Fruit fly (Drosophila melanogaster) S2 (cell line): ENCODE data around the gene CG7970.

ENCODE experiments used
- CG8478 ChIP-seq: fragments of >200 bp; optimal IDR thresholded peaks from 2 replicates; lab custom pipeline; 2018
- CTCF ChIP-seq, 2 experiments: fragments of >200 bp; optimal IDR thresholded peaks; 2 replicates each; lab custom pipeline; 2018

The CG7970 gene

dm6 chr3L:1652700-1653200, at the start of gene CG7970, which contains the start of gene Vta1:
CG7970 (plus strand) TSS chr3L:1652750.
Vta1 (minus strand) TSS chr3L:1652900.
- TF ChIP-seq CTCF (optimal IDR thresholded peaks at IDR 0.05; lab: Kevin White, UChicago) (peak in 1 of 2 experiments; percentile 22), CG8478 (lab: Kevin White, UChicago) (no peak)

DNA sequence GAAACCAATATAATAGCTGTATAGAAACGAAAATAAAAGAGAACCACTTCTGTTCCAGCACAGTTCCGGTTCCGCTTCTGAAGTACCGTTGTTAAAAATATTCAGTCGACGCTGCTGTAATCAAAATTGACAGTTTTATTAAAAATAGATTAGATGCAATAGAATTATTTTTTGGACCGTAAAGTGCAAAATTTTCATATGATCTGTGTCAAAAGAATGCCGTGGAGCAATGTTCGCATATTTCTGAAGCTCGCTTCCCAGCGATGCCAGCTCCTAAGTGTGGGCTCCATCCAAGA, 49.8 kb upstream of the CG7970 start, which contains the start of the genes CG18170 and CG33791:
CG18170 (plus strand) TSS at position 122 of the 296 bp plus-strand sequence.
CG33791 (plus strand) TSS at position 122 of the 296 bp plus-strand sequence.
- TF ChIP-seq CTCF (optimal IDR thresholded peaks at IDR 0.05; lab: Kevin White, UChicago): no peak
- no peak for TF ChIP-seq CG8478 (lab: Kevin White, UChicago)

DNA sequence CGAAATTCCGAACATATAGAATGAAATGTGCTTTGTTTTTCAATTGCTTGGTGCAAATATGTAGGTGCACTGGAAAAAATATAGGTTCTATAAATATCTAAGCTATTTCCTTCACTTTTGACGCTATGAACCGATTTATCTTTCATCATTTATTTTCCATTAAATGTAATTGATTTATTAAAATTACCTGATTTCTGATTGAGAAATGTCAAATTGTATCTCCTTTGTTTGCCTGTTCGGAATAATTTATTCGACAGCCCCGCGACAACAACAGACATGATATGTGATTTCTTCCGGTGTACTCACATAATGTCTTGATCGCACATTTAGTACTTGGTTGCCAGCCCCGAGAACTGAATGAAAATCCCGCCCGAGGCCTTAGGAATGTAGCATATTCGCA, 42.9 kb upstream of the CG7970 start:
- TF ChIP-seq CG8478 (lab: Kevin White, UChicago) (no peak), CTCF (optimal IDR thresholded peaks at IDR 0.05; lab: Kevin White, UChicago) (no peak)

- TF ChIP-seq CG8478 (lab: Kevin White, UChicago) (no peak), CTCF (optimal IDR thresholded peaks at IDR 0.05; lab: Kevin White, UChicago) (no peak)
These were observed 38.0 kb upstream of the CG7970 start for dm6 chr3L:1614465-1615084.

dm6 chr3L:1615701-1616100, 36.8 kb upstream of the CG7970 start, which contains the start of gene CG12105:
CG12105 (minus strand) TSS chr3L:1615801.
- TF ChIP-seq CG8478 (lab: Kevin White, UChicago) (no peak), CTCF (optimal IDR thresholded peaks at IDR 0.05; lab: Kevin White, UChicago) (no peak)

DNA sequence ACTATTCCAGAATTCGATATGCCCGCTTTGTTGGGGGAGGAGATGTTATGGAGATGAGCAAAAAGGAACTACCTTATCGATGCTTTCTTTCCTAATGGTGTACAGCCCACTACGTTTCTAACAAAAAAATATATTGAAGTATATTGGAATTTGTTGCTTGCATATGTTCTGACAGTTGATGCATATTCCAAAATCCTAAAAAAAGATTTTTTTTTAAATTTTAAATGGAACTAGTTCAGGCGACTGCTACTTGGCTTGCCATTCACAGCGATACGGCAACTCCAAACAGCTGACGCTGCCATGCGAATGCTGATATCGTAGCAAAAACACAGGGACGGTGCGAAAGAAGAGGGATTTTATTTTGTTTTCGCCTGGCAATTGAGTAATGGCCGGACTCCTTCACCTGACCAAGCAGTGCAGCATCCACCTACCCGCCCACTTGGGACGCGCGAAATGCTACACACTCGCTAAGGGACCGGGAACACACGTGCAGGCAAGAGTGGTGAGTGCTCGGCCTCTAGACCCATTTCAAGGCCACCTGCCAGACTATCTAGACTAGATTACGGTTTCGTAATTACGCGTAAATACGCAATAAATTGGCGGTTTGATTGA, 34.3 kb upstream of the CG7970 start, which contains the start of the genes CG13926, ABCB7 and CG33230:
CG13926 (minus strand) TSS at position 43 of the 612 bp plus-strand sequence.
ABCB7 (plus strand) TSS at position 299 of the 612 bp plus-strand sequence.
CG33230 (plus strand) TSS at position 299 of the 612 bp plus-strand sequence.
- TF ChIP-seq CTCF (optimal IDR thresholded peaks at IDR 0.05; lab: Kevin White, UChicago) (no peak), CG8478 (lab: Kevin White, UChicago) (no peak)

dm6 chr3L:1626924-1627323, 25.6 kb upstream of the CG7970 start:
- TF ChIP-seq CTCF (optimal IDR thresholded peaks at IDR 0.05; lab: Kevin White, UChicago) (no peak), CG8478 (lab: Kevin White, UChicago) (no peak)

- no peak for TF ChIP-seq CG8478 (lab: Kevin White, UChicago)
- TF ChIP-seq CTCF (optimal IDR thresholded peaks at IDR 0.05; lab: Kevin White, UChicago): no peak
These were observed 24.2 kb upstream of the CG7970 start, which contains the start of gene CG13928 for dm6 chr3L:1628176-1628866. CG13928 (minus strand) TSS chr3L:1628377.

DNA sequence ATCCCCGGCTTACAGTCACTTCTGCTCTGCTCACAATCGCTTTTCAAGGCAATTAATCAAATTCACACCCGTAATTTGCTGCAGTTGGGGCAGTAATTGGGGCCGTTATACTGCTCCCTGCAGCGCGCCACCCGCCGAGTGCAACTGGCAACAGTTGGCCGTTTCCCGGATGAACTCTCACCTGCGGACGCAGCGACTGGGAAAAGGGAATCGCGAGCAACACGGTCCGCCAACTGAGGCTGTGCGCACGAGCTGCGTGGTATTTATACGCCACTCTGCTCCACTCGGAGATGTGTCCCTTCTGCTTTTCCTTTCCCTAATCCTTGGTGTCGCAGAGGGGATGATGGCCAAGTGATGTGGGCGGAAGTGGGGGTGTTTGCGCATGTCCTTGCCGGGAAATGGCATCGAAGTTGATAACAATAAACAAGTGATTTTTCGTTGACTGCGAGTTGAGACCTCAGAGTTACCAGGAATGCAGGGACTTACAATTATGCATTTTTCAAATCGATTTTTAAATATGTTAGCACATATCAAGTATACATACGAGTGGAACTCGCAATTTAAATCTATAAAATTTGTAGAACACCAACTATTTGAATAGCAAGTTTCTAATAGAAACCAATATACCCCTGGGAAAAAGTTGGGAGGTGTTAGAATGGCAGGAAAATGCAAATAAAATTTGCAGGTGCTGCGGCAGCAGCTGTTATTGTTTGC, 23.3 kb upstream of the CG7970 start, which contains the start of gene GC:
GC (minus strand) TSS at position 238 of the 714 bp plus-strand sequence.
- TF ChIP-seq CTCF (optimal IDR thresholded peaks at IDR 0.05; lab: Kevin White, UChicago) (no peak), CG8478 (lab: Kevin White, UChicago) (no peak)

DNA sequence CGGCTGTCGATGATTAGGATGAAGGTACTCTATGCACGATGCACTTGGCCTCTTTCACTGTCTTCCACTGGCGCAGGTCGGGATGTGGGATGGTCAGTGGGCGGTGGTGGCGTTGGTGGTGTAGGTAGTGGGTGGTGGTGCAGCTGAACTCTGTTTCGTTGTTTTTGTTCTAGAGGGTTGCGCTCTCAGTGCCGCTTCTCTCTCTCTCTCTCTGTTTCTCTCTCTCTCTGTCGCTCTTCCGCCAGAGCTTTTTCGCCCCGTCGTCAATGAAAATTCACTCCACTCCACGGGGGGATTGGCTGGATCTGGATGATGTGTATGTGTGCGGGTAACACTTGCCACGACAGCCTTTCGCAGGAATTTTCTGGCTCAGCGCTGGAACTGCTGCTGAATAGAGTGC, 15.7 kb upstream of the CG7970 start:
- TF ChIP-seq CG8478 (lab: Kevin White, UChicago) (no peak), CTCF (optimal IDR thresholded peaks at IDR 0.05; lab: Kevin White, UChicago) (no peak)

- TF ChIP-seq CG8478 (lab: Kevin White, UChicago) (no peak), CTCF (optimal IDR thresholded peaks at IDR 0.05; lab: Kevin White, UChicago) (no peak)
These were observed 14.9 kb upstream of the CG7970 start, which contains the start of gene nSyb for dm6 chr3L:1637652-1638051. nSyb (minus strand) TSS chr3L:1637752.

dm6 chr3L:1639185-1639812, 13.3 kb upstream of the CG7970 start, which contains the start of the genes Mettl2 and Bgb:
Mettl2 (minus strand) TSS chr3L:1639235.
Bgb (plus strand) TSS chr3L:1639711.
- TF ChIP-seq CTCF (optimal IDR thresholded peaks at IDR 0.05; lab: Kevin White, UChicago) (peak in 1 of 2 experiments; percentile 13), CG8478 (lab: Kevin White, UChicago) (no peak)

- TF ChIP-seq CTCF (optimal IDR thresholded peaks at IDR 0.05; lab: Kevin White, UChicago): no peak
- TF ChIP-seq CG8478 (lab: Kevin White, UChicago): no peak
These were observed 7.5 kb upstream of the CG7970 start, which contains the start of the genes alphaCOP and CG13919 for dm6 chr3L:1644920-1645567. alphaCOP (minus strand) TSS chr3L:1645199. CG13919 (plus strand) TSS chr3L:1645467.
